Worm (Caenorhabditis elegans) whole organism, young adult: Measurements from ENCODE around the gene Y43F8B.15.

Experiments
- F39B2.1 ChIP-seq: fragments of 200-800 bp; sonication (Bioruptor generic); IDR thresholded peaks from 2 replicates; pipeline ENCODE4 v1.3.6; 2022; ENCODE audit warnings: missing genetic modification reagents, missing genetic modification characterization, missing compliant biosample characterization
- ceh-27 ChIP-seq: fragments of 200-800 bp; sonication (Bioruptor generic); optimal IDR thresholded peaks from 2 replicates; lab custom pipeline; 2018; ENCODE audit warnings: mild to moderate bottlenecking, missing genetic modification characterization, moderate library complexity, missing compliant biosample characterization
- somi-1 ChIP-seq: fragments of 200-800 bp; sonication (Bioruptor generic); optimal IDR thresholded peaks from 2 replicates; lab custom pipeline; 2018; ENCODE audit warnings: mild to moderate bottlenecking, missing genetic modification characterization, missing compliant biosample characterization
- unc-130 ChIP-seq: sonication (generic microtip); optimal IDR thresholded peaks from 2 replicates; lab custom pipeline; 2016; ENCODE audit warnings: missing genetic modification reagents, missing genetic modification characterization, missing compliant biosample characterization
- ztf-26 ChIP-seq: sonication (generic microtip); optimal IDR thresholded peaks from 2 replicates; lab custom pipeline; 2017; ENCODE audit warnings: missing genetic modification characterization, missing compliant biosample characterization

- TF ChIP-seq unc-130 (GFP tag; lab: Kevin White, UChicago) (no peak), ceh-27 (no peak), ztf-26 (tag; lab: Kevin White, UChicago) (no peak), somi-1 (no peak), F39B2.1 (GFP tag; lab: Robert Waterston, UW) (no peak)
These were observed 40.8 kb downstream of the Y43F8B.15 start, which contains the start of gene C25F9.2 for ce11 chrV:19421131-19421530.
